Worm (Caenorhabditis elegans) whole organism, L4 larva: ENCODE data around the gene ztf-14.

Experiments used
- F37D6.2 ChIP-seq: sonication (generic microtip); optimal IDR thresholded peaks from 2 replicates; lab custom pipeline; 2016; ENCODE audit warnings: mild to moderate bottlenecking, missing genetic modification characterization, missing compliant biosample characterization
- R02D3.7 ChIP-seq: fragments of 150-350 bp; sonication (generic microtip); optimal IDR thresholded peaks from 3 replicates; lab custom pipeline; 2014; ENCODE audit warnings: missing biosample characterization, missing genetic modification characterization
- Y105C5A.15 ChIP-seq: fragments of 200-800 bp; sonication (Bioruptor generic); IDR thresholded peaks from 2 replicates; pipeline ENCODE4 v1.3.6; 2022; ENCODE audit warnings: missing genetic modification characterization, missing compliant biosample characterization
- Y5F2A.4 ChIP-seq: fragments of 200-800 bp; sonication (Bioruptor generic); optimal IDR thresholded peaks from 2 replicates; lab custom pipeline; 2018; ENCODE audit warnings: mild to moderate bottlenecking, missing genetic modification characterization, missing compliant biosample characterization
- Y75B8A.6 ChIP-seq: fragments of 200-800 bp; sonication (Bioruptor generic); IDR thresholded peaks from 2 replicates; pipeline ENCODE4 v1.3.6; 2022; ENCODE audit warnings: missing genetic modification reagents, missing genetic modification characterization, missing compliant biosample characterization
- arid-1 ChIP-seq: fragments of 200-800 bp; sonication (Bioruptor generic); conservative IDR thresholded peaks from 2 replicates; pipeline ENCODE4 v1.3.6; 2022; ENCODE audit warnings: missing genetic modification reagents, missing genetic modification characterization, missing compliant biosample characterization
- attf-4 ChIP-seq: sonication (generic microtip); optimal IDR thresholded peaks from 3 replicates; lab custom pipeline; 2017; ENCODE audit warnings: missing biosample characterization, missing genetic modification characterization
- ces-1 ChIP-seq: fragments of 150-350 bp; sonication (generic microtip); optimal IDR thresholded peaks from 4 replicates; lab custom pipeline; 2014; ENCODE audit warnings: missing biosample characterization, missing genetic modification reagents, missing genetic modification characterization
- ctbp-1 ChIP-seq: fragments of 200-800 bp; sonication (Bioruptor generic); IDR thresholded peaks from 2 replicates; pipeline ENCODE4 v1.3.6; 2022; ENCODE audit warnings: missing genetic modification reagents, missing genetic modification characterization, missing compliant biosample characterization
- dmd-6 ChIP-seq: fragments of 200-800 bp; sonication (Bioruptor generic); IDR thresholded peaks from 2 replicates; pipeline ENCODE4 v1.3.6; 2022; ENCODE audit warnings: missing genetic modification reagents, missing genetic modification characterization, missing compliant biosample characterization
- dmd-9 ChIP-seq: fragments of 200-800 bp; sonication (Bioruptor generic); IDR thresholded peaks from 2 replicates; pipeline ENCODE4 v1.3.6; 2022; ENCODE audit warnings: missing genetic modification reagents, missing genetic modification characterization, missing compliant biosample characterization
- dve-1 ChIP-seq: sonication (generic microtip); optimal IDR thresholded peaks from 2 replicates; lab custom pipeline; 2017; ENCODE audit warnings: antibody characterized with exemption, mild to moderate bottlenecking, missing genetic modification characterization, missing compliant biosample characterization; ENCODE audit not compliant: insufficient read depth
- egl-43 ChIP-seq: fragments of 200-800 bp; sonication (Bioruptor generic); IDR thresholded peaks from 2 replicates; pipeline ENCODE4 v1.3.6; 2022; ENCODE audit warnings: missing genetic modification reagents, missing genetic modification characterization, missing compliant biosample characterization
- fkh-10 ChIP-seq: fragments of 150-350 bp; optimal IDR thresholded peaks from 2 replicates; lab custom pipeline; 2014; ENCODE audit warnings: missing biosample characterization, missing genetic modification reagents, missing genetic modification characterization
- fos-1 ChIP-seq: fragments of 150-350 bp; optimal IDR thresholded peaks from 2 replicates; lab custom pipeline; 2014; ENCODE audit warnings: missing biosample characterization, missing genetic modification characterization
- hlh-30 ChIP-seq: sonication (generic microtip); optimal IDR thresholded peaks from 2 replicates; lab custom pipeline; 2017; ENCODE audit warnings: antibody characterized with exemption, mild to moderate bottlenecking, missing genetic modification characterization, missing compliant biosample characterization; ENCODE audit not compliant: insufficient read depth
- hmg-1.1 ChIP-seq: fragments of 200-800 bp; sonication (Bioruptor generic); IDR thresholded peaks from 2 replicates; pipeline ENCODE4 v1.3.6; 2022; ENCODE audit warnings: missing genetic modification reagents, missing genetic modification characterization, missing compliant biosample characterization
- lin-15B ChIP-seq: fragments of 150-350 bp; sonication (generic microtip); optimal IDR thresholded peaks from 3 replicates; lab custom pipeline; 2014; ENCODE audit warnings: missing biosample characterization, missing genetic modification characterization
- lin-38 ChIP-seq: fragments of 200-800 bp; sonication (Bioruptor generic); IDR thresholded peaks from 2 replicates; pipeline ENCODE4 v1.3.6; 2022; ENCODE audit warnings: missing genetic modification reagents, missing genetic modification characterization, missing compliant biosample characterization
- lin-39 ChIP-seq: fragments of 150-350 bp; optimal IDR thresholded peaks from 2 replicates; lab custom pipeline; 2014; ENCODE audit warnings: missing biosample characterization, missing genetic modification reagents, missing genetic modification characterization
- lsy-2 ChIP-seq, 2 experiments: fragments of 150-350 bp in 1 of 2; sonication (generic microtip) in 1 of 2; optimal IDR thresholded peaks; 2 replicates each; lab custom pipeline; 2014 to 2017; ENCODE audit warnings: missing biosample characterization in 2 of 2, missing genetic modification characterization in 2 of 2
- madf-9 ChIP-seq: fragments of 200-800 bp; sonication (Bioruptor generic); conservative IDR thresholded peaks from 2 replicates; pipeline ENCODE4 v1.3.6; 2022; ENCODE audit warnings: missing genetic modification reagents, missing genetic modification characterization, missing compliant biosample characterization
- mep-1 ChIP-seq: fragments of 150-350 bp; sonication (generic microtip); optimal IDR thresholded peaks from 3 replicates; lab custom pipeline; 2014; ENCODE audit warnings: missing biosample characterization, missing genetic modification characterization
- mes-2 ChIP-seq: sonication (generic microtip); optimal IDR thresholded peaks from 2 replicates; lab custom pipeline; 2016; ENCODE audit warnings: missing genotype, mild to moderate bottlenecking, missing genetic modification characterization, missing compliant biosample characterization; ENCODE audit not compliant: poor library complexity, severe bottlenecking
- mxl-2 ChIP-seq: fragments of 200-800 bp; sonication (Bioruptor generic); conservative IDR thresholded peaks from 2 replicates; pipeline ENCODE4 v1.3.6; 2022; ENCODE audit warnings: missing genetic modification reagents, missing genetic modification characterization, missing compliant biosample characterization
- nhr-102 ChIP-seq: sonication (generic microtip); optimal IDR thresholded peaks from 2 replicates; lab custom pipeline; 2016; ENCODE audit warnings: mild to moderate bottlenecking, missing genetic modification characterization, moderate library complexity, missing compliant biosample characterization
- nhr-11 ChIP-seq: fragments of 150-350 bp; optimal IDR thresholded peaks from 2 replicates; lab custom pipeline; 2014; ENCODE audit warnings: missing biosample characterization, missing genetic modification characterization
- nhr-111 ChIP-seq: fragments of 200-800 bp; sonication (Bioruptor generic); optimal IDR thresholded peaks from 2 replicates; lab custom pipeline; 2018; ENCODE audit warnings: mild to moderate bottlenecking, missing genetic modification characterization, missing compliant biosample characterization
- nhr-41 ChIP-seq: fragments of 200-800 bp; sonication (Bioruptor generic); IDR thresholded peaks from 2 replicates; pipeline ENCODE4 v1.3.6; 2022; ENCODE audit warnings: missing genetic modification reagents, missing genetic modification characterization, missing compliant biosample characterization
- nhr-42 ChIP-seq: fragments of 200-800 bp; sonication (Bioruptor generic); IDR thresholded peaks from 2 replicates; pipeline ENCODE4 v1.3.6; 2022; ENCODE audit warnings: missing genetic modification characterization, missing compliant biosample characterization
- nhr-6 ChIP-seq: fragments of 150-350 bp; optimal IDR thresholded peaks from 2 replicates; lab custom pipeline; 2014; ENCODE audit warnings: missing biosample characterization, missing genetic modification characterization
- pha-4 ChIP-seq, 2 experiments: fragments of 150-350 bp in 1 of 2; fragments of 200-800 bp in 1 of 2; sonication (Bioruptor generic) in 1 of 2; IDR thresholded peaks in 1 of 2; optimal IDR thresholded peaks in 1 of 2; 2 replicates each; pipeline versions ENCODE4 v1.3.6 to Lab custom; 2014 to 2022; ENCODE audit warnings: missing genetic modification characterization in 2 of 2, missing genetic modification reagents in 2 of 2, missing biosample characterization in 1 of 2, missing compliant biosample characterization in 1 of 2
- php-3 ChIP-seq: fragments of 200-800 bp; sonication (Bioruptor generic); IDR thresholded peaks from 2 replicates; pipeline ENCODE4 v1.3.6; 2022; ENCODE audit warnings: missing genetic modification reagents, missing genetic modification characterization, missing compliant biosample characterization
- set-16 ChIP-seq: fragments of 200-800 bp; sonication (Bioruptor generic); IDR thresholded peaks from 2 replicates; pipeline ENCODE4 v1.3.6; 2022; ENCODE audit warnings: missing genetic modification reagents, missing genetic modification characterization, missing compliant biosample characterization
- tag-97 ChIP-seq: fragments of 200-800 bp; sonication (Bioruptor generic); IDR thresholded peaks from 2 replicates; pipeline ENCODE4 v1.3.6; 2022; ENCODE audit warnings: missing genetic modification characterization, missing compliant biosample characterization
- tra-1 ChIP-seq: fragments of 200-800 bp; sonication (Bioruptor generic); IDR thresholded peaks from 2 replicates; pipeline ENCODE4 v1.3.6; 2022; ENCODE audit warnings: missing genetic modification reagents, missing genetic modification characterization, missing compliant biosample characterization
- zag-1 ChIP-seq: fragments of 150-350 bp; optimal IDR thresholded peaks from 2 replicates; lab custom pipeline; 2014; ENCODE audit warnings: missing biosample characterization, missing genetic modification characterization

The ztf-14 gene

ce11 chrX:14460412-14460811, 35.5 kb upstream of the ztf-14 start, which contains the start of gene Y66C5A.2:
Gene Y66C5A.2 (plus strand): TSS chrX:14460712.
- no peak for TF ChIP-seq R02D3.7 (tag; lab: Kevin White, UChicago)
- no peak for TF ChIP-seq F37D6.2 (tag; lab: Kevin White, UChicago)

- no peak for TF ChIP-seq mxl-2 (GFP tag; lab: Robert Waterston, UW)
- no peak for TF ChIP-seq fos-1 (tag; lab: Kevin White, UChicago)
- no peak for TF ChIP-seq zag-1 (tag; lab: Kevin White, UChicago)
- no peak for TF ChIP-seq tra-1 (GFP tag; lab: Robert Waterston, UW)
- no peak for TF ChIP-seq fkh-10 (GFP tag; lab: Kevin White, UChicago)
These were observed 31.4 kb upstream of the ztf-14 start, which contains the start of gene M163.7 for ce11 chrX:14464513-14464912. Gene M163.7 (plus strand): TSS chrX:14464813.

- TF ChIP-seq nhr-102 (no peak), Y105C5A.15 (GFP tag; lab: Robert Waterston, UW) (no peak), mes-2 (tag; lab: Kevin White, UChicago) (no peak), hlh-30 (tag; lab: Kevin White, UChicago) (no peak), nhr-6 (no peak), dmd-6 (GFP tag; lab: Robert Waterston, UW) (no peak), php-3 (GFP tag; lab: Robert Waterston, UW) (no peak), nhr-11 (tag; lab: Kevin White, UChicago) (no peak), fkh-10 (GFP tag; lab: Kevin White, UChicago) (no peak), madf-9 (GFP tag; lab: Robert Waterston, UW) (no peak), lin-39 (tag; lab: Kevin White, UChicago) (no peak), arid-1 (no peak), lin-15B (tag; lab: Kevin White, UChicago) (no peak)
These were observed 30.3 kb upstream of the ztf-14 start, which contains the start of gene M163.22 for ce11 chrX:14465593-14465992. Gene M163.22 (plus strand): TSS chrX:14465893.

ce11 chrX:14466532-14466931, 29.4 kb upstream of the ztf-14 start, which contains the start of gene M163.21:
Gene M163.21 (plus strand): TSS chrX:14466832.
- no peak for TF ChIP-seq ctbp-1 (GFP tag; lab: Robert Waterston, UW)
- no peak for TF ChIP-seq ces-1 (GFP tag; lab: Kevin White, UChicago)
- TF ChIP-seq Y75B8A.6 (GFP tag; lab: Robert Waterston, UW): no peak
- TF ChIP-seq nhr-111 (GFP tag; lab: Kevin White, UChicago): no peak
- TF ChIP-seq dve-1 (tag; lab: Kevin White, UChicago): no peak
- no peak for TF ChIP-seq lin-38 (GFP tag; lab: Robert Waterston, UW)
- TF ChIP-seq nhr-41 (GFP tag; lab: Robert Waterston, UW): no peak
- no peak for TF ChIP-seq Y5F2A.4 (GFP tag; lab: Kevin White, UChicago)
- TF ChIP-seq nhr-42 (GFP tag; lab: Robert Waterston, UW): no peak
- TF ChIP-seq set-16 (GFP tag; lab: Robert Waterston, UW): no peak
- TF ChIP-seq hmg-1.1 (GFP tag; lab: Robert Waterston, UW): no peak
- no peak for TF ChIP-seq mep-1 (tag; lab: Kevin White, UChicago)
- TF ChIP-seq lsy-2 (tag; optimal IDR thresholded peaks at IDR 0.05; lab: Kevin White, UChicago): no peak
- no peak for TF ChIP-seq pha-4 (GFP tag; IDR thresholded peaks at IDR 0.05; lab: Robert Waterston, UW)
- TF ChIP-seq pha-4 (tag; optimal IDR thresholded peaks at IDR 0.05; lab: Kevin White, UChicago): no peak
- no peak for TF ChIP-seq dmd-9 (GFP tag; lab: Robert Waterston, UW)
- no peak for TF ChIP-seq egl-43 (GFP tag; lab: Robert Waterston, UW)
- no peak for TF ChIP-seq tag-97
- no peak for TF ChIP-seq attf-4
- TF ChIP-seq, all 104 proteins: peak for 0
